Worm (Caenorhabditis elegans): ENCODE measurements around the gene F02E11.3.
"Not testable (repeated sequence)": the region's sequence is repeated elsewhere in the genome, so short reads cannot be mapped to it uniquely, and the experiment has no call there.

F02E11.3 gene

DNA sequence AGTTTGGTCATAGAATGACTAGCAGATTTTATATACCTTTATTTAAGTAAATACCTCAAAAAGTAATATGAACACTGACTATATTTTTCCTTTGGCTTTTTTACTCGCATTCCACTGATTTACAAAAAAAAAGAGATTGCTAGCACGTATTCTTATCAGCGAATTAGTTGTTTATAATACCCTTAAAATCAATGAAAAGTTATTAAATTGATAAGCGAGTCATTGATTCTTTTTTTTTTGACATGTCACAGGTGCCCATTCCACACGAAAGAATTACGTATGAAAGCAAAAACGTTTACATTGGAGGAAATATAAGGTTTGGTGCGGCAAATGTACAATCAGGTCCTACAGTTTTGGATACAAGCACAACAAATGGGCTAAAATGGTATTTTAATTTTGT is 20.4 kb upstream of the F02E11.3 start, which contains the start of gene btb-17:
Gene btb-17 (plus strand): TSS at position 213 of the 400 bp plus-strand sequence.
- TF ChIP-seq lin-35 (GFP tag; optimal IDR thresholded peaks at IDR 0.05) (peak in 1 of 2 experiments; percentile 27), elt-2 (tag; optimal IDR thresholded peaks at IDR 0.05) (peak; percentile 73), aha-1 (tag; optimal IDR thresholded peaks at IDR 0.05) (no peak)

DNA sequence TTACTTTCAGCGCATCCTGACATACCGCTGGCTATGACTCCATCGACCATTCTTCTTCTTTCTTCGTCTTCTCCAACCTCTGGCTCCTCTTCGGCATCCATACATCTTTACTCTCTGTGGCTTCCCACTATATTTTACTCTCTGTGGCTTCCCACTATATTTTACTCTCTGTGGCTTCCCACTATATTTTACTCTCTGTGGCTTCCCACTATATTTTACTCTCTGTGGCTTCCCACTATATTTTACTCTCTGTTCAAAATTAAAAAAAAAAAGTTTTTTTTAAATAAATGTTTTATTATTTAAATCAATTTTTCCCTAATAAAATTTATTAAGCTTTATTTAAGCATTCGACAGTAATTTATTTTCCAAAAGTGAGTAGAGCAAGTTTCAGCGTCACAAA is 15.7 kb upstream of the F02E11.3 start, which contains the start of gene F39E9.14:
Gene F39E9.14 (minus strand): TSS at position 101 of the 400 bp plus-strand sequence.
- TF ChIP-seq nhr-11 (tag; optimal IDR thresholded peaks at IDR 0.05); ets-5 (GFP tag; IDR thresholded peaks at IDR 0.05); mdl-1 (tag; optimal IDR thresholded peaks at IDR 0.05): not testable (repeated sequence)

DNA sequence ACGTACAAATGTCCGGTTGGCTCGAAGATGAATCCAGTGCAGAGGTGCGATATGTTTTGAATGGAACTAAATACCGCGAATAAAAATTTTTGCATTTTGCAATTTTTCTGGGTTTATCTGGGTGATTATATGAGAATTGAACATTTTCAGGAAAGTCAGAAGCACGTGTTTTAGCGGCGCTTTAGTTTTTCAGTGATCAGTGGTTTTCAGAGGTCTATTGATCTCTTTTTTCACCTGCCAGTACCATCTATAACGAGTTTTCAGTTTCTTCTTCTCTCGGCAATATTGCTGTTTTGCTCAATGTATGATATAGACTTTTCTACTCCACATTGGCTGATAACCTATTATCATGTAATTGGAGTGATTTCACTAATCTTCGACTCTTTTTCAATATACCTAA is 12.2 kb upstream of the F02E11.3 start, which contains the start of gene sri-63:
Gene sri-63 (plus strand): TSS at position 301 of the 400 bp plus-strand sequence.
- TF ChIP-seq skn-1 (tag; optimal IDR thresholded peaks at IDR 0.05) (no peak), nhr-76 (tag; optimal IDR thresholded peaks at IDR 0.05) (no peak), zip-4 (GFP tag; optimal IDR thresholded peaks at IDR 0.05) (no peak), hpl-2 (GFP tag; optimal IDR thresholded peaks at IDR 0.05) (no peak), lsy-2 (tag; optimal IDR thresholded peaks at IDR 0.05) (no peak), grh-1 (GFP tag; IDR thresholded peaks at IDR 0.05) (no peak), unc-62 (GFP tag; optimal IDR thresholded peaks at IDR 0.05) (no peak), fkh-8 (tag; optimal IDR thresholded peaks at IDR 0.05) (no peak), ets-5 (GFP tag; IDR thresholded peaks at IDR 0.05) (no peak), ceh-90 (tag; optimal IDR thresholded peaks at IDR 0.05) (no peak), nhr-71 (tag; optimal IDR thresholded peaks at IDR 0.05) (no peak), nhr-47 (tag; optimal IDR thresholded peaks at IDR 0.05) (no peak)

DNA sequence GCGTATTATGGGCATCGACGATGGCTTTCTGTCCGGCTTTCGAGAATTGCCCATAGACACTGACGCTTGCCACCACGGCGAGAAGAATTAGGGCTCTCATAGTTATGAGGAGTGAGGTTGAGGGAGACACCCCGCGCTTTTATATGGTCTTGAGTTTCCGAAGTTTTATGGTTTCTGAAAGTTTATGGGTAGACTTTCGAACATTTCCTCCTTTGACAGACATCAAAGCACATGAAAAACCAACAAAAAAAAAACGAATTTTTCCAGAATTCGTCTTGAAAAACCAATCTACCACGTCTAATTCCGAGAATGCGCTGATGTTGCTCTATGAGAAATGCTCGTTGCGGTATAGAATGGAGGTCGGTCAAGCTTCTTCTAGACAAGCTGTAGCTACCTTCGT is 9.7 kb upstream of the F02E11.3 start, which contains the start of gene scl-15:
Gene scl-15 (minus strand): TSS at position 101 of the 400 bp plus-strand sequence.
- TF ChIP-seq irx-1 (tag; optimal IDR thresholded peaks at IDR 0.05) (no peak), snu-23 (GFP tag; optimal IDR thresholded peaks at IDR 0.05) (no peak), mef-2 (tag; optimal IDR thresholded peaks at IDR 0.05) (no peak), ceh-8 (GFP tag; optimal IDR thresholded peaks at IDR 0.05) (no peak), isw-1 (GFP tag; IDR thresholded peaks at IDR 0.05) (no peak), unc-130 (tag; optimal IDR thresholded peaks at IDR 0.05) (no peak), nhr-77 (tag; optimal IDR thresholded peaks at IDR 0.05) (no peak), unc-98 (GFP tag; IDR thresholded peaks at IDR 0.05) (no peak), ceh-63 (GFP tag; optimal IDR thresholded peaks at IDR 0.05) (no peak), sup-37 (GFP tag; optimal IDR thresholded peaks at IDR 0.05) (no peak), nhr-237 (tag; optimal IDR thresholded peaks at IDR 0.05) (no peak), nhr-11 (tag; optimal IDR thresholded peaks at IDR 0.05) (no peak), egl-27 (tag; optimal IDR thresholded peaks at IDR 0.05) (no peak), ama-1 (optimal IDR thresholded peaks at IDR 0.05) (no peak), mdl-1 (tag; optimal IDR thresholded peaks at IDR 0.05) (no peak), aha-1 (tag; optimal IDR thresholded peaks at IDR 0.05) (no peak), tbx-2 (tag; optimal IDR thresholded peaks at IDR 0.05) (no peak), nhr-85 (tag) (no peak)

DNA sequence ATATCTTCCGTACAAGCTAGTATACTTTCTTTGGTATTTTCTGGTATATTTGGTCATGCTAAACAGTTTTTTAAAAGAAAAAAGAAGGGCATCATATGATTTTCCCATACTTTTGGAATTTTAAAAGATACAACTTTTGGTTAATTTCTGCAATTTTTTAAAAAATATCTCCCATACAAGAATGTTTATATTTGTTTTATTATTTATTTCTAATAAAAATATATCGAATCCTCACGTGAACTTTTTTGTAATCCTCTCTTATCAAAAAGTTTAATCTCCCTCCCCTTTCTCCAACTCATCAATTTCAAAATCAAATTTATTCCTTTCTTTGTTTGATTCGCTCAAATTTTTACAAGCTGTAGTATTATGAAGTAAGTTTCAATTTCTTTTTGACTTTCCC is 7.5 kb upstream of the F02E11.3 start, which contains the start of gene nep-13:
Gene nep-13 (plus strand): TSS at position 301 of the 400 bp plus-strand sequence.
- TF ChIP-seq grh-1 (GFP tag; IDR thresholded peaks at IDR 0.05): no peak

DNA sequence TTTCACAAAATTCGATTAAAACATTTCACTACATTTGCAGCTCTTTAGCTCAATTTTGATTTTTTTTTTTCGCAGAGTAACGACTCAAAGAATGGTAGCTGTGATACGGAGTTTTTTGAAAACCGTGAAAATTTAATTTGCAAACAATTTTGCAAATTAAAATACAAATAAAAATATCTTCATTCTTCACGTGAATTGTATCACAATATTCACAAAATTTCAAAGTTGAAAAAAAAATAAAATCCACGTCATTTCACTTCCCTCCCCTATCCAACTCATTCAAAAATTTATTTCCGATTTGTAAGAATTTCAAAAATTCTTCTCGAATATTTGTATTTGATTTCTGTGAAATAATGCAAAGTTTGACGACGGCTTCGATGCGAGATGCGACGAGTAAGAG is 3.8 kb upstream of the F02E11.3 start, which contains the start of gene wht-4:
Gene wht-4 (plus strand): TSS at position 301 of the 400 bp plus-strand sequence.
- TF ChIP-seq snu-23 (GFP tag; optimal IDR thresholded peaks at IDR 0.05) (no peak), snpc-4 (tag; optimal IDR thresholded peaks at IDR 0.05) (no peak), egl-27 (tag; optimal IDR thresholded peaks at IDR 0.05) (no peak), hpl-2 (GFP tag; optimal IDR thresholded peaks at IDR 0.05) (no peak), nhr-19 (GFP tag; conservative IDR thresholded peaks at IDR 0.05) (no peak), ces-1 (GFP tag; optimal IDR thresholded peaks at IDR 0.05) (no peak), rnt-1 (tag; optimal IDR thresholded peaks at IDR 0.05) (no peak), alr-1 (tag; optimal IDR thresholded peaks at IDR 0.05; ENCODE audit: borderline replicate concordance) (no peak), mdl-1 (tag; optimal IDR thresholded peaks at IDR 0.05) (no peak), nhr-77 (tag; optimal IDR thresholded peaks at IDR 0.05) (no peak), lsy-2 (tag; optimal IDR thresholded peaks at IDR 0.05) (no peak), pqm-1 (tag; optimal IDR thresholded peaks at IDR 0.05) (no peak), hlh-4 (tag; optimal IDR thresholded peaks at IDR 0.05) (no peak)
